Fruit fly (Drosophila melanogaster) whole organism, embryonic: ENCODE results near the gene Slu7.
A peak's percentile ranks its signal among the peaks of the same experiment; 100 is the strongest.

Experiments used
- Abd-B ChIP-seq: fragments of 200-800 bp; sonication (Bioruptor generic); optimal IDR thresholded peaks from 2 replicates; lab custom pipeline; 2018; ENCODE audit warnings: missing biosample characterization, mild to moderate bottlenecking, missing genetic modification characterization, moderate library complexity
- Ada2b ChIP-seq: fragments of 200-800 bp; sonication (Bioruptor generic); IDR thresholded peaks from 2 replicates; pipeline ENCODE4 v1.3.6; 2022; ENCODE audit warnings: missing biosample characterization, missing genetic modification characterization
- BtbVII ChIP-seq: fragments of 200-800 bp; sonication (Bioruptor generic); optimal IDR thresholded peaks from 3 replicates; lab custom pipeline; 2017; ENCODE audit warnings: missing biosample characterization, mild to moderate bottlenecking, missing genetic modification characterization
- CG10543 ChIP-seq: fragments of 200-800 bp; sonication (Bioruptor generic); optimal IDR thresholded peaks from 3 replicates; lab custom pipeline; 2017; ENCODE audit warnings: missing biosample characterization, mild to moderate bottlenecking, missing genetic modification characterization, moderate library complexity
- CG10565 ChIP-seq: fragments of 200-800 bp; sonication (Bioruptor generic); optimal IDR thresholded peaks from 3 replicates; lab custom pipeline; 2016; ENCODE audit warnings: missing biosample characterization, mild to moderate bottlenecking, missing genetic modification characterization
- CG15601 ChIP-seq: fragments of 200-800 bp; sonication (Bioruptor generic); optimal IDR thresholded peaks from 3 replicates; lab custom pipeline; 2019; ENCODE audit warnings: missing biosample characterization, mild to moderate bottlenecking, missing genetic modification characterization, moderate library complexity
- CG1602 ChIP-seq: fragments of 200-800 bp; sonication (Bioruptor generic); optimal IDR thresholded peaks from 3 replicates; lab custom pipeline; 2016; ENCODE audit warnings: missing biosample characterization, missing genetic modification characterization
- CG3065 ChIP-seq: fragments of 200-800 bp; sonication (Bioruptor generic); optimal IDR thresholded peaks from 2 replicates; lab custom pipeline; 2016; ENCODE audit warnings: missing biosample characterization, missing genetic modification characterization
- CG31365 ChIP-seq: fragments of 200-800 bp; sonication (Bioruptor generic); optimal IDR thresholded peaks from 2 replicates; lab custom pipeline; 2018; ENCODE audit warnings: missing biosample characterization, mild to moderate bottlenecking, missing genetic modification characterization
- CG32767 ChIP-seq: fragments of 200-800 bp; sonication (Bioruptor generic); IDR thresholded peaks from 2 replicates; pipeline ENCODE4 v1.3.6; 2022; ENCODE audit warnings: missing biosample characterization, missing genetic modification characterization
- CG32772 ChIP-seq: fragments of 200-800 bp; sonication (Bioruptor generic); IDR thresholded peaks from 2 replicates; pipeline ENCODE4 v1.3.6; 2022; ENCODE audit warnings: missing biosample characterization, missing genetic modification characterization
- CG33213 ChIP-seq: fragments of 200-800 bp; sonication (Bioruptor generic); optimal IDR thresholded peaks from 3 replicates; lab custom pipeline; 2016; ENCODE audit warnings: missing biosample characterization, missing genetic modification characterization
- CG42726 ChIP-seq: fragments of 200-800 bp; sonication (Bioruptor generic); IDR thresholded peaks from 2 replicates; pipeline ENCODE4 v1.3.6; 2022; ENCODE audit warnings: missing biosample characterization, missing genetic modification characterization; ENCODE audit not compliant: partially characterized antibody
- CG4282 ChIP-seq: fragments of 200-800 bp; sonication (Bioruptor generic); optimal IDR thresholded peaks from 2 replicates; lab custom pipeline; 2016; ENCODE audit warnings: missing biosample characterization, missing genetic modification characterization
- CG4707 ChIP-seq: fragments of 200-800 bp; sonication (Bioruptor generic); optimal IDR thresholded peaks from 2 replicates; lab custom pipeline; 2018; ENCODE audit warnings: missing biosample characterization, mild to moderate bottlenecking, missing genetic modification characterization, moderate library complexity
- CG6854 ChIP-seq: fragments of 200-800 bp; sonication (Bioruptor generic); optimal IDR thresholded peaks from 3 replicates; lab custom pipeline; 2017; ENCODE audit warnings: missing biosample characterization, mild to moderate bottlenecking, missing genetic modification characterization
- CG8388 ChIP-seq: fragments of 200-800 bp; sonication (Bioruptor generic); optimal IDR thresholded peaks from 2 replicates; lab custom pipeline; 2019; ENCODE audit warnings: missing biosample characterization, mild to moderate bottlenecking, missing genetic modification characterization, moderate library complexity
- CG9727 ChIP-seq: fragments of 200-800 bp; sonication (Bioruptor generic); optimal IDR thresholded peaks from 3 replicates; lab custom pipeline; 2017; ENCODE audit warnings: missing biosample characterization, mild to moderate bottlenecking, missing genetic modification characterization
- CkIIα-i1 ChIP-seq: fragments of 200-800 bp; sonication (Bioruptor generic); IDR thresholded peaks from 2 replicates; pipeline ENCODE4 v1.3.6; 2022; ENCODE audit warnings: missing biosample characterization, missing genetic modification characterization
- Dfd ChIP-seq, 2 experiments: fragments of >200 bp; optimal IDR thresholded peaks; 2 replicates each; lab custom pipeline; 2017; ENCODE audit warnings: missing biosample characterization in 2 of 2, missing genetic modification characterization in 2 of 2
- Doc3 ChIP-seq: fragments of 200-800 bp; sonication (Bioruptor generic); IDR thresholded peaks from 3 replicates; pipeline ENCODE4 v1.3.6; 2022; ENCODE audit warnings: missing biosample characterization, missing genetic modification characterization; ENCODE audit not compliant: partially characterized antibody
- ERR ChIP-seq: fragments of 200-800 bp; sonication (Bioruptor generic); optimal IDR thresholded peaks from 2 replicates; lab custom pipeline; 2016; ENCODE audit warnings: missing biosample characterization, missing genetic modification characterization
- Fer2 ChIP-seq: fragments of 200-800 bp; sonication (Bioruptor generic); optimal IDR thresholded peaks from 2 replicates; lab custom pipeline; 2018; ENCODE audit warnings: missing biosample characterization, mild to moderate bottlenecking, missing genetic modification characterization, moderate library complexity
- HLHmδ ChIP-seq: fragments of 200-800 bp; sonication (Bioruptor generic); optimal IDR thresholded peaks from 2 replicates; lab custom pipeline; 2018; ENCODE audit warnings: missing biosample characterization, mild to moderate bottlenecking, missing genetic modification characterization, moderate library complexity
- Lhr ChIP-seq: fragments of 200-800 bp; sonication (Bioruptor generic); optimal IDR thresholded peaks from 3 replicates; lab custom pipeline; 2017; ENCODE audit warnings: mild to moderate bottlenecking, missing biosample characterization, missing genetic modification reagents, missing genetic modification characterization
- Lim3 ChIP-seq: fragments of 200-800 bp; sonication (Bioruptor generic); IDR thresholded peaks from 2 replicates; pipeline ENCODE4 v1.3.6; 2022; ENCODE audit warnings: missing biosample characterization, missing genetic modification characterization
- Mad ChIP-seq: fragments of 200-800 bp; sonication (Bioruptor generic); optimal IDR thresholded peaks from 2 replicates; lab custom pipeline; 2016; ENCODE audit warnings: missing biosample characterization, missing genetic modification characterization
- Max ChIP-seq: fragments of 200-800 bp; sonication (Bioruptor generic); optimal IDR thresholded peaks from 2 replicates; lab custom pipeline; 2016; ENCODE audit warnings: missing biosample characterization, mild to moderate bottlenecking, missing genetic modification characterization
- Mrtf ChIP-seq: fragments of 200-800 bp; sonication (Bioruptor generic); IDR thresholded peaks from 3 replicates; pipeline ENCODE4 v1.3.6; 2022; ENCODE audit warnings: missing biosample characterization, missing genetic modification characterization
- Taf1 ChIP-seq: fragments of 200-800 bp; sonication (Bioruptor generic); IDR thresholded peaks from 2 replicates; pipeline ENCODE4 v1.3.6; 2022; ENCODE audit warnings: missing biosample characterization, missing genetic modification characterization
- Usf ChIP-seq: fragments of 200-800 bp; sonication (Bioruptor generic); optimal IDR thresholded peaks from 2 replicates; lab custom pipeline; 2017; ENCODE audit warnings: missing genotype, missing biosample characterization, missing genetic modification characterization
- aop ChIP-seq: fragments of 200-800 bp; sonication (Bioruptor generic); IDR thresholded peaks from 2 replicates; pipeline ENCODE4 v1.3.6; 2022; ENCODE audit warnings: missing biosample characterization, missing genetic modification characterization
- caup ChIP-seq: fragments of 200-800 bp; sonication (Bioruptor generic); optimal IDR thresholded peaks from 3 replicates; lab custom pipeline; 2017; ENCODE audit warnings: missing biosample characterization, mild to moderate bottlenecking, missing genetic modification characterization, moderate library complexity; ENCODE audit not compliant: severe bottlenecking
- chm ChIP-seq: fragments of 200-800 bp; sonication (Bioruptor generic); IDR thresholded peaks from 2 replicates; pipeline ENCODE4 v1.3.6; 2022; ENCODE audit warnings: missing biosample characterization, missing genetic modification characterization
- crol ChIP-seq: fragments of 200-800 bp; sonication (Bioruptor generic); IDR thresholded peaks from 2 replicates; pipeline ENCODE4 v1.3.6; 2022; ENCODE audit warnings: missing biosample characterization, missing genetic modification characterization
- cwo ChIP-seq: fragments of 200-800 bp; sonication (Bioruptor generic); optimal IDR thresholded peaks from 3 replicates; lab custom pipeline; 2017; ENCODE audit warnings: missing biosample characterization, missing genetic modification characterization, mild to moderate bottlenecking, moderate library complexity, missing genetic modification reagents
- disco-r ChIP-seq: fragments of 200-800 bp; sonication (Bioruptor generic); optimal IDR thresholded peaks from 2 replicates; lab custom pipeline; 2016; ENCODE audit warnings: missing biosample characterization, missing genetic modification characterization
- exex ChIP-seq: fragments of 200-800 bp; sonication (Bioruptor generic); optimal IDR thresholded peaks from 4 replicates; lab custom pipeline; 2018; ENCODE audit warnings: missing biosample characterization, mild to moderate bottlenecking, missing genetic modification characterization, moderate library complexity
- fd102C ChIP-seq: fragments of 200-800 bp; sonication (Bioruptor generic); optimal IDR thresholded peaks from 2 replicates; lab custom pipeline; 2018; ENCODE audit warnings: missing biosample characterization, mild to moderate bottlenecking, missing genetic modification characterization, moderate library complexity
- fu2 ChIP-seq: fragments of 200-800 bp; sonication (Bioruptor generic); optimal IDR thresholded peaks from 2 replicates; lab custom pipeline; 2016; ENCODE audit warnings: missing biosample characterization, missing genetic modification characterization
- gem ChIP-seq: fragments of 200-800 bp; sonication (Bioruptor generic); optimal IDR thresholded peaks from 2 replicates; lab custom pipeline; 2019; ENCODE audit warnings: missing biosample characterization, mild to moderate bottlenecking, missing genetic modification characterization, moderate library complexity
- lab ChIP-seq: fragments of 200-800 bp; sonication (Bioruptor generic); optimal IDR thresholded peaks from 3 replicates; lab custom pipeline; 2017; ENCODE audit warnings: missing biosample characterization, missing genetic modification characterization, mild to moderate bottlenecking, moderate library complexity, missing genetic modification reagents
- nerfin-2 ChIP-seq: fragments of 200-800 bp; sonication (Bioruptor generic); IDR thresholded peaks from 2 replicates; pipeline ENCODE4 v1.3.6; 2022; ENCODE audit warnings: missing biosample characterization, missing genetic modification characterization; ENCODE audit not compliant: partially characterized antibody
- nom ChIP-seq: fragments of 200-800 bp; sonication (Bioruptor generic); optimal IDR thresholded peaks from 2 replicates; lab custom pipeline; 2017; ENCODE audit warnings: missing biosample characterization, missing genetic modification characterization, mild to moderate bottlenecking, moderate library complexity, missing genetic modification reagents
- p53 ChIP-seq: fragments of 200-800 bp; sonication (Bioruptor generic); optimal IDR thresholded peaks from 2 replicates; lab custom pipeline; 2016; ENCODE audit warnings: missing biosample characterization, missing genetic modification characterization
- sens ChIP-seq: fragments of 200-800 bp; sonication (Bioruptor generic); peaks from one replicate; lab custom pipeline; 2016; ENCODE audit warnings: missing biosample characterization, missing genetic modification characterization
- shn ChIP-seq: fragments of 200-800 bp; sonication (Bioruptor generic); optimal IDR thresholded peaks from 3 replicates; lab custom pipeline; 2016; ENCODE audit warnings: missing biosample characterization, missing genetic modification characterization
- slp2 ChIP-seq: fragments of 200-800 bp; sonication (Bioruptor generic); optimal IDR thresholded peaks from 2 replicates; lab custom pipeline; 2016; ENCODE audit warnings: missing biosample characterization, missing genetic modification characterization
- wek ChIP-seq: fragments of 200-800 bp; sonication (Bioruptor generic); optimal IDR thresholded peaks from 3 replicates; lab custom pipeline; 2018; ENCODE audit warnings: missing biosample characterization, mild to moderate bottlenecking, missing genetic modification characterization, moderate library complexity
- zen2 ChIP-seq: fragments of 200-800 bp; sonication (Bioruptor generic); IDR thresholded peaks from 3 replicates; pipeline ENCODE4 v1.3.6; 2022; ENCODE audit warnings: missing biosample characterization, missing genetic modification characterization; ENCODE audit not compliant: partially characterized antibody
- zfh1 ChIP-seq: fragments of 200-800 bp; sonication (Bioruptor generic); IDR thresholded peaks from 3 replicates; pipeline ENCODE4 v1.3.6; 2022; ENCODE audit warnings: missing biosample characterization, missing genetic modification characterization

Slu7 gene

dm6 chr3R:29064682-29065100, 25.8 kb upstream of the Slu7 start:
- peak; percentile 86 for TF ChIP-seq sens (GFP tag; lab: Kevin White, UChicago)
- TF ChIP-seq Usf (GFP tag; lab: Kevin White, UChicago), result no peak
- no peak for TF ChIP-seq ERR (GFP tag; lab: Kevin White, UChicago)
- no peak for TF ChIP-seq Taf1
- no peak for TF ChIP-seq Lhr (GFP tag; lab: Kevin White, UChicago)
- TF ChIP-seq exex (tag; lab: Kevin White, UChicago), result no peak
- TF ChIP-seq CG42726 (GFP tag; lab: Robert Waterston, UW), result no peak
- TF ChIP-seq CkIIα-i1 (GFP tag; lab: Robert Waterston, UW), result no peak
- no peak for TF ChIP-seq Mrtf (GFP tag; lab: Robert Waterston, UW)
- TF ChIP-seq CG9727 (GFP tag; lab: Kevin White, UChicago), result no peak
- no peak for TF ChIP-seq crol (GFP tag; lab: Robert Waterston, UW)
- TF ChIP-seq p53 (GFP tag; lab: Kevin White, UChicago), result no peak
- no peak for TF ChIP-seq HLHmδ (GFP tag; lab: Kevin White, UChicago)
- no peak for TF ChIP-seq fd102C (GFP tag; lab: Kevin White, UChicago)
- TF ChIP-seq Max, result no peak
- TF ChIP-seq Fer2, result no peak
- TF ChIP-seq chm (GFP tag; lab: Robert Waterston, UW), result no peak
- TF ChIP-seq CG4282 (GFP tag; lab: Kevin White, UChicago), result peak; percentile 10
- no peak for TF ChIP-seq Ada2b
- TF ChIP-seq CG15601 (tag; lab: Kevin White, UChicago), result no peak
- TF ChIP-seq CG32772 (GFP tag; lab: Robert Waterston, UW), result no peak
- TF ChIP-seq zen2 (GFP tag; lab: Robert Waterston, UW), result no peak
- TF ChIP-seq CG4707, result no peak
- no peak for TF ChIP-seq CG10565 (GFP tag; lab: Kevin White, UChicago)
- no peak for TF ChIP-seq zfh1 (GFP tag; lab: Robert Waterston, UW)
- TF ChIP-seq CG6854, result no peak
- TF ChIP-seq CG33213 (GFP tag; lab: Kevin White, UChicago), result no peak
- no peak for TF ChIP-seq caup (GFP tag; lab: Kevin White, UChicago)
- TF ChIP-seq CG31365 (tag; lab: Kevin White, UChicago), result no peak
- TF ChIP-seq nerfin-2 (GFP tag; lab: Robert Waterston, UW), result no peak
- no peak for TF ChIP-seq shn (GFP tag; lab: Kevin White, UChicago)
- TF ChIP-seq fu2 (GFP tag; lab: Kevin White, UChicago), result no peak
- no peak for TF ChIP-seq CG8388
- no peak for TF ChIP-seq Lim3
- TF ChIP-seq wek (GFP tag; lab: Kevin White, UChicago), result no peak
- no peak for TF ChIP-seq Mad (GFP tag; lab: Kevin White, UChicago)
- TF ChIP-seq CG3065, result no peak
- TF ChIP-seq Abd-B (GFP tag; lab: Kevin White, UChicago), result no peak
- no peak for TF ChIP-seq BtbVII
- peak; percentile 45 for TF ChIP-seq lab
- peak; percentile 13 for TF ChIP-seq gem (tag; lab: Kevin White, UChicago)
- no peak for TF ChIP-seq slp2 (GFP tag; lab: Kevin White, UChicago)
- no peak for TF ChIP-seq CG32767 (GFP tag; lab: Robert Waterston, UW)
- TF ChIP-seq nom (GFP tag; lab: Kevin White, UChicago), result peak; percentile 42
- no peak for TF ChIP-seq CG10543 (GFP tag; lab: Kevin White, UChicago)
- TF ChIP-seq CG1602 (GFP tag; lab: Kevin White, UChicago), result no peak
- no peak for TF ChIP-seq Dfd (GFP tag; optimal IDR thresholded peaks at IDR 0.05; lab: Kevin White, UChicago)
- TF ChIP-seq cwo, result no peak
- TF ChIP-seq disco-r, result no peak
- TF ChIP-seq aop (GFP tag; lab: Robert Waterston, UW), result no peak
- no peak for TF ChIP-seq Doc3 (GFP tag; lab: Robert Waterston, UW)
